Fruit fly (Drosophila melanogaster) whole organism, embryonic: Measurements from ENCODE around the gene gammaTub37C.

Experiments used
- B-H1 ChIP-seq: fragments of 200-800 bp; sonication (Bioruptor generic); IDR thresholded peaks from 3 replicates; pipeline ENCODE4 v1.3.6; 2022; ENCODE audit warnings: missing biosample characterization, missing genetic modification characterization
- Bdp1 ChIP-seq: fragments of 200-800 bp; sonication (Bioruptor generic); optimal IDR thresholded peaks from 3 replicates; lab custom pipeline; 2016; ENCODE audit warnings: missing biosample characterization, missing genetic modification characterization
- CG11085 ChIP-seq: fragments of 200-800 bp; sonication (Bioruptor generic); IDR thresholded peaks from 2 replicates; pipeline ENCODE4 v1.3.6; 2022; ENCODE audit warnings: missing biosample characterization, missing genetic modification characterization
- CG12219 ChIP-seq: fragments of 200-800 bp; sonication (Bioruptor generic); optimal IDR thresholded peaks from 3 replicates; lab custom pipeline; 2018; ENCODE audit warnings: missing biosample characterization, mild to moderate bottlenecking, missing genetic modification characterization
- CG13123 ChIP-seq: fragments of 200-800 bp; sonication (Bioruptor generic); optimal IDR thresholded peaks from 2 replicates; lab custom pipeline; 2016; ENCODE audit warnings: missing biosample characterization, missing genetic modification characterization
- CG14014 ChIP-seq: fragments of 200-800 bp; sonication (Bioruptor generic); IDR thresholded peaks from 2 replicates; pipeline ENCODE4 v1.3.6; 2022; ENCODE audit warnings: missing biosample characterization, missing genetic modification characterization
- CG14860 ChIP-seq: fragments of 200-800 bp; sonication (Bioruptor generic); IDR thresholded peaks from 3 replicates; pipeline ENCODE4 v1.3.6; 2022; ENCODE audit warnings: missing biosample characterization, missing genetic modification characterization; ENCODE audit not compliant: partially characterized antibody
- CG1602 ChIP-seq: fragments of 200-800 bp; sonication (Bioruptor generic); optimal IDR thresholded peaks from 3 replicates; lab custom pipeline; 2016; ENCODE audit warnings: missing biosample characterization, missing genetic modification characterization
- CG17328 ChIP-seq: fragments of 200-800 bp; sonication (Bioruptor generic); IDR thresholded peaks from 2 replicates; pipeline ENCODE4 v1.3.6; 2022; ENCODE audit warnings: missing biosample characterization, missing genetic modification characterization
- CG17359 ChIP-seq: fragments of 200-800 bp; sonication (Bioruptor generic); optimal IDR thresholded peaks from 3 replicates; lab custom pipeline; 2018; ENCODE audit warnings: missing biosample characterization, mild to moderate bottlenecking, missing genetic modification characterization, moderate library complexity
- CG2202 ChIP-seq: fragments of 200-800 bp; sonication (Bioruptor generic); optimal IDR thresholded peaks from 2 replicates; lab custom pipeline; 2018; ENCODE audit warnings: missing biosample characterization, mild to moderate bottlenecking, missing genetic modification characterization
- CG30403 ChIP-seq: fragments of 200-800 bp; sonication (Bioruptor generic); optimal IDR thresholded peaks from 3 replicates; lab custom pipeline; 2016; ENCODE audit warnings: missing biosample characterization, missing genetic modification characterization
- CG33213 ChIP-seq: fragments of 200-800 bp; sonication (Bioruptor generic); optimal IDR thresholded peaks from 3 replicates; lab custom pipeline; 2016; ENCODE audit warnings: missing biosample characterization, missing genetic modification characterization
- CG4820 ChIP-seq: fragments of 200-800 bp; sonication (Bioruptor generic); optimal IDR thresholded peaks from 3 replicates; lab custom pipeline; 2016; ENCODE audit warnings: missing biosample characterization, missing genetic modification characterization
- CG6791 ChIP-seq: fragments of 200-800 bp; sonication (Bioruptor generic); IDR thresholded peaks from 3 replicates; pipeline ENCODE4 v1.3.6; 2022; ENCODE audit warnings: missing biosample characterization, missing genetic modification characterization; ENCODE audit not compliant: partially characterized antibody
- CG6813 ChIP-seq: fragments of 200-800 bp; sonication (Bioruptor generic); optimal IDR thresholded peaks from 2 replicates; lab custom pipeline; 2017; ENCODE audit warnings: missing biosample characterization, missing genetic modification characterization, mild to moderate bottlenecking, moderate library complexity, missing genetic modification reagents
- CG7556 ChIP-seq: fragments of 200-800 bp; sonication (Bioruptor generic); optimal IDR thresholded peaks from 2 replicates; lab custom pipeline; 2017; ENCODE audit warnings: missing biosample characterization, mild to moderate bottlenecking, missing genetic modification characterization
- CG8924 ChIP-seq: fragments of 200-800 bp; optimal IDR thresholded peaks from 3 replicates; lab custom pipeline; 2019; ENCODE audit warnings: missing biosample characterization, mild to moderate bottlenecking, missing genetic modification characterization, moderate library complexity
- CG9727 ChIP-seq: fragments of 200-800 bp; sonication (Bioruptor generic); optimal IDR thresholded peaks from 3 replicates; lab custom pipeline; 2017; ENCODE audit warnings: missing biosample characterization, mild to moderate bottlenecking, missing genetic modification characterization
- CG9797 ChIP-seq: fragments of 200-800 bp; sonication (Bioruptor generic); optimal IDR thresholded peaks from 3 replicates; lab custom pipeline; 2018; ENCODE audit warnings: missing biosample characterization, mild to moderate bottlenecking, missing genetic modification characterization
- CHES-1-like ChIP-seq: fragments of 200-800 bp; sonication (Bioruptor generic); optimal IDR thresholded peaks from 2 replicates; lab custom pipeline; 2016; ENCODE audit warnings: missing biosample characterization, missing genetic modification characterization
- D19A ChIP-seq: fragments of 200-800 bp; optimal IDR thresholded peaks from 3 replicates; lab custom pipeline; 2019; ENCODE audit warnings: missing biosample characterization, mild to moderate bottlenecking, missing genetic modification characterization, moderate library complexity
- ERR ChIP-seq: fragments of 200-800 bp; sonication (Bioruptor generic); optimal IDR thresholded peaks from 2 replicates; lab custom pipeline; 2016; ENCODE audit warnings: missing biosample characterization, missing genetic modification characterization
- Mrtf ChIP-seq: fragments of 200-800 bp; sonication (Bioruptor generic); IDR thresholded peaks from 3 replicates; pipeline ENCODE4 v1.3.6; 2022; ENCODE audit warnings: missing biosample characterization, missing genetic modification characterization
- NC2α ChIP-seq: fragments of 200-800 bp; sonication (Bioruptor generic); optimal IDR thresholded peaks from 2 replicates; lab custom pipeline; 2016; ENCODE audit warnings: missing biosample characterization, missing genetic modification characterization
- Nf-YC ChIP-seq: fragments of 200-800 bp; optimal IDR thresholded peaks from 3 replicates; lab custom pipeline; 2019; ENCODE audit warnings: missing biosample characterization, mild to moderate bottlenecking, missing genetic modification characterization, moderate library complexity
- PHDP ChIP-seq: fragments of 200-800 bp; sonication (Bioruptor generic); optimal IDR thresholded peaks from 3 replicates; lab custom pipeline; 2018; ENCODE audit warnings: missing biosample characterization, mild to moderate bottlenecking, missing genetic modification characterization, moderate library complexity
- Scr ChIP-seq: fragments of 200-800 bp; sonication (Bioruptor generic); IDR thresholded peaks from 2 replicates; pipeline ENCODE4 v1.3.6; 2022; ENCODE audit warnings: missing biosample characterization, missing genetic modification characterization; ENCODE audit not compliant: partially characterized antibody
- Stat92E ChIP-seq, 3 experiments: fragments of >200 bp in 2 of 3; fragments of 200-800 bp in 1 of 3; sonication (Bioruptor generic) in 1 of 3; optimal IDR thresholded peaks; 2 replicates each; lab custom pipeline; 2017 to 2019; ENCODE audit warnings: missing biosample characterization in 3 of 3, missing genetic modification characterization in 3 of 3, mild to moderate bottlenecking in 1 of 3, moderate library complexity in 1 of 3
- Xbp1 ChIP-seq: fragments of 200-800 bp; sonication (Bioruptor generic); optimal IDR thresholded peaks from 3 replicates; lab custom pipeline; 2016; ENCODE audit warnings: missing biosample characterization, mild to moderate bottlenecking, missing genetic modification characterization
- ac ChIP-seq: fragments of 200-800 bp; sonication (Bioruptor generic); optimal IDR thresholded peaks from 3 replicates; lab custom pipeline; 2017; ENCODE audit warnings: missing biosample characterization, mild to moderate bottlenecking, missing genetic modification characterization
- amos ChIP-seq: fragments of 200-800 bp; sonication (Bioruptor generic); IDR thresholded peaks from 2 replicates; pipeline ENCODE4 v1.3.6; 2022; ENCODE audit warnings: missing biosample characterization, missing genetic modification characterization; ENCODE audit not compliant: partially characterized antibody
- ara ChIP-seq: fragments of 200-800 bp; sonication (Bioruptor generic); IDR thresholded peaks from 2 replicates; pipeline ENCODE4 v1.3.6; 2022; ENCODE audit warnings: missing biosample characterization, missing genetic modification characterization
- ase ChIP-seq: fragments of 200-800 bp; sonication (Bioruptor generic); IDR thresholded peaks from 3 replicates; pipeline ENCODE4 v1.3.6; 2022; ENCODE audit warnings: missing biosample characterization, missing genetic modification characterization
- bab2 ChIP-seq: fragments of 200-800 bp; sonication (Bioruptor generic); optimal IDR thresholded peaks from 2 replicates; lab custom pipeline; 2016; ENCODE audit warnings: missing biosample characterization, missing genetic modification characterization
- cg ChIP-seq: fragments of 200-800 bp; sonication (Bioruptor generic); optimal IDR thresholded peaks from 3 replicates; lab custom pipeline; 2019; ENCODE audit warnings: missing biosample characterization, mild to moderate bottlenecking, missing genetic modification characterization, moderate library complexity
- fd3F ChIP-seq: fragments of 200-800 bp; sonication (Bioruptor generic); optimal IDR thresholded peaks from 2 replicates; lab custom pipeline; 2018; ENCODE audit warnings: missing biosample characterization, mild to moderate bottlenecking, missing genetic modification characterization, moderate library complexity
- gsb-n ChIP-seq: fragments of 200-800 bp; sonication (Bioruptor generic); optimal IDR thresholded peaks from 3 replicates; lab custom pipeline; 2018; ENCODE audit warnings: missing biosample characterization, mild to moderate bottlenecking, missing genetic modification characterization
- luna ChIP-seq: fragments of 200-800 bp; sonication (Bioruptor generic); optimal IDR thresholded peaks from 2 replicates; lab custom pipeline; 2016; ENCODE audit warnings: missing biosample characterization, missing genetic modification characterization
- peb ChIP-seq: fragments of 200-800 bp; sonication (Bioruptor generic); IDR thresholded peaks from 2 replicates; pipeline ENCODE4 v1.3.6; 2022; ENCODE audit warnings: missing biosample characterization, missing genetic modification characterization
- pfk ChIP-seq: fragments of 200-800 bp; sonication (Bioruptor generic); optimal IDR thresholded peaks from 2 replicates; lab custom pipeline; 2018; ENCODE audit warnings: missing biosample characterization, mild to moderate bottlenecking, missing genetic modification characterization, moderate library complexity
- prd ChIP-seq, 3 experiments: fragments of >200 bp in 2 of 3; fragments of 200-800 bp in 1 of 3; sonication (Bioruptor generic) in 1 of 3; optimal IDR thresholded peaks in 2 of 3; IDR thresholded peaks in 1 of 3; 2 replicates in 2 of 3; 3 replicates in 1 of 3; pipeline versions ENCODE4 v1.3.6 to Lab custom; 2017 to 2022; ENCODE audit warnings: missing biosample characterization in 1 of 3, missing genetic modification characterization in 1 of 3
- pzg ChIP-seq: fragments of 200-800 bp; sonication (Bioruptor generic); optimal IDR thresholded peaks from 3 replicates; lab custom pipeline; 2018; ENCODE audit warnings: missing biosample characterization, mild to moderate bottlenecking, missing genetic modification characterization, moderate library complexity
- salm ChIP-seq: fragments of 200-800 bp; sonication (Bioruptor generic); optimal IDR thresholded peaks from 2 replicates; lab custom pipeline; 2018; ENCODE audit warnings: missing biosample characterization, mild to moderate bottlenecking, missing genetic modification characterization
- sens-2 ChIP-seq: fragments of 200-800 bp; sonication (Bioruptor generic); IDR thresholded peaks from 2 replicates; pipeline ENCODE4 v1.3.6; 2022; ENCODE audit warnings: missing biosample characterization, missing genetic modification characterization
- so ChIP-seq: fragments of 200-800 bp; sonication (Bioruptor generic); IDR thresholded peaks from 3 replicates; pipeline ENCODE4 v1.3.6; 2022; ENCODE audit warnings: missing biosample characterization, missing genetic modification characterization
- sug ChIP-seq: fragments of 200-800 bp; optimal IDR thresholded peaks from 2 replicates; lab custom pipeline; 2019; ENCODE audit warnings: missing biosample characterization, mild to moderate bottlenecking, missing genetic modification characterization, moderate library complexity
- tgo ChIP-seq: fragments of 200-800 bp; sonication (Bioruptor generic); IDR thresholded peaks from 3 replicates; pipeline ENCODE4 v1.3.6; 2022; ENCODE audit warnings: missing biosample characterization, missing genetic modification characterization
- trh ChIP-seq: fragments of 200-800 bp; sonication (Bioruptor generic); optimal IDR thresholded peaks from 2 replicates; lab custom pipeline; 2016; ENCODE audit warnings: missing biosample characterization, missing genetic modification characterization
- tx ChIP-seq: fragments of 200-800 bp; sonication (Bioruptor generic); optimal IDR thresholded peaks from 2 replicates; lab custom pipeline; 2016; ENCODE audit warnings: missing biosample characterization, missing genetic modification characterization
- zf30C ChIP-seq: fragments of 200-800 bp; sonication (Bioruptor generic); optimal IDR thresholded peaks from 3 replicates; lab custom pipeline; 2018; ENCODE audit warnings: missing biosample characterization, mild to moderate bottlenecking, missing genetic modification characterization

The gammaTub37C gene

dm6 chr2L:19165998-19166397 lies 19.5 kb downstream of the gammaTub37C start (continued):
- TF ChIP-seq CG9797 (GFP tag; lab: Kevin White, UChicago) (no peak), Xbp1 (GFP tag; lab: Kevin White, UChicago) (no peak), ac (GFP tag; lab: Kevin White, UChicago) (no peak), CG30403 (GFP tag; lab: Kevin White, UChicago) (no peak), sens-2 (no peak), Mrtf (no peak), CG9727 (GFP tag; lab: Kevin White, UChicago) (no peak), tx (GFP tag; lab: Kevin White, UChicago) (no peak), B-H1 (GFP tag; lab: Robert Waterston, UW) (no peak), CG14014 (GFP tag; lab: Robert Waterston, UW) (no peak), PHDP (tag; lab: Kevin White, UChicago) (no peak), CG8924 (peak; percentile 12), cg (GFP tag; lab: Kevin White, UChicago) (no peak), NC2α (GFP tag; lab: Kevin White, UChicago) (no peak), CG33213 (GFP tag; lab: Kevin White, UChicago) (no peak), Scr (0 out of 2 replicates have a peak, but pooled peaks have one; percentile 19), CG17328 (no peak), CG1602 (no peak), CHES-1-like (GFP tag; lab: Kevin White, UChicago) (no peak), luna (no peak), prd (optimal IDR thresholded peaks at IDR 0.05; lab: Kevin White, UChicago) (no peak), prd (GFP tag; IDR thresholded peaks at IDR 0.05; lab: Robert Waterston, UW) (no peak), CG12219 (GFP tag; lab: Kevin White, UChicago) (peak; percentile 14), CG13123 (GFP tag; lab: Kevin White, UChicago) (no peak), CG6791 (GFP tag; lab: Robert Waterston, UW) (no peak), tgo (GFP tag; lab: Robert Waterston, UW) (no peak), CG7556 (GFP tag; lab: Kevin White, UChicago) (no peak), ara (GFP tag; lab: Robert Waterston, UW) (no peak), pzg (GFP tag; lab: Kevin White, UChicago) (no peak), CG11085 (GFP tag; lab: Robert Waterston, UW) (no peak), D19A (tag; lab: Kevin White, UChicago) (no peak), fd3F (GFP tag; lab: Kevin White, UChicago) (no peak), ERR (GFP tag; lab: Kevin White, UChicago) (no peak), pfk (GFP tag; lab: Kevin White, UChicago) (no peak), zf30C (GFP tag; lab: Kevin White, UChicago) (no peak), sug (tag; lab: Kevin White, UChicago) (peak; percentile 22), CG14860 (no peak), ase (no peak), Nf-YC (no peak), peb (GFP tag; lab: Robert Waterston, UW) (no peak), Stat92E (GFP tag; optimal IDR thresholded peaks at IDR 0.05; lab: Kevin White, UChicago) (no peak), CG2202 (tag; lab: Kevin White, UChicago) (no peak), bab2 (GFP tag; lab: Kevin White, UChicago) (no peak), Bdp1 (GFP tag; lab: Kevin White, UChicago) (no peak), salm (no peak), trh (GFP tag; lab: Kevin White, UChicago) (no peak), CG4820 (GFP tag; lab: Kevin White, UChicago) (no peak), so (GFP tag; lab: Robert Waterston, UW) (no peak), CG17359 (tag; lab: Kevin White, UChicago) (no peak), amos (no peak; the same call in 1 of the 2 replicates), gsb-n (no peak), CG6813 (GFP tag; lab: Kevin White, UChicago) (no peak)
